Fruit fly (Drosophila melanogaster): Measurements from ENCODE around the gene CG4597.

CG4597 gene

DNA sequence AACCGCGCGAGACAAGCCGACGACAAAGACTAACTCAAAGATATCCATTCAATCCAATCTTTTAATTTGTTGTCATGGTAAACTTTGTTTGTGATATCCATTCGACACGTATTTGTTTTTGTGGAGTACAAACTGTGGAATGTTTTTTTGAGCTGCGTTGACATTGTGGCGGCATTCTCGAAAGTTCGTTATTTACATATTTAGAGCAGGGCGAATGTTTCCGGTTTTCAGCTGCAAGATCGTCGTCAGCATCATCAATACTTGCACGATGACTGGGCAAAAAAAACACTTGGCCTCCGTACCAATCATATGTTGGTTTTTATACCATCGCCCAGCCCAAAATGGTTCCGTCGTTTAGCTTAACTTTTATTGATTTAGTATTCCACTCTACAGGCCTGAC is 1.2 kb downstream of the CG4597 start:
- TF ChIP-seq salr (GFP tag; optimal IDR thresholded peaks at IDR 0.05) (no peak), esn (GFP tag; optimal IDR thresholded peaks at IDR 0.05) (no peak), acj6 (GFP tag; optimal IDR thresholded peaks at IDR 0.05) (no peak), CG1621 (tag; optimal IDR thresholded peaks at IDR 0.05) (no peak), Blimp-1 (GFP tag; optimal IDR thresholded peaks at IDR 0.05) (no peak), CG16779 (tag; optimal IDR thresholded peaks at IDR 0.05) (no peak), CG3032 (tag; optimal IDR thresholded peaks at IDR 0.05) (no peak), Hr39 (GFP tag; optimal IDR thresholded peaks at IDR 0.05) (no peak), CG11902 (GFP tag; optimal IDR thresholded peaks at IDR 0.05) (no peak), achi (GFP tag; optimal IDR thresholded peaks at IDR 0.05) (no peak), dac (GFP tag; optimal IDR thresholded peaks at IDR 0.05) (no peak), CG8319 (GFP tag; optimal IDR thresholded peaks at IDR 0.05) (no peak), Sox14 (GFP tag; optimal IDR thresholded peaks at IDR 0.05) (no peak), CG10669 (GFP tag; optimal IDR thresholded peaks at IDR 0.05) (no peak)

dm6 chr3L:5131245-5131644 is 1.9 kb downstream of the CG4597 start, which contains the start of gene CG15212:
TSS of gene CG15212 (plus strand) at chr3L:5131545.
- TF ChIP-seq Blimp-1 (GFP tag; optimal IDR thresholded peaks at IDR 0.05) (no peak), Eip78C (GFP tag) (peak; percentile 15), Ets96B (tag; optimal IDR thresholded peaks at IDR 0.05) (no peak)

DNA sequence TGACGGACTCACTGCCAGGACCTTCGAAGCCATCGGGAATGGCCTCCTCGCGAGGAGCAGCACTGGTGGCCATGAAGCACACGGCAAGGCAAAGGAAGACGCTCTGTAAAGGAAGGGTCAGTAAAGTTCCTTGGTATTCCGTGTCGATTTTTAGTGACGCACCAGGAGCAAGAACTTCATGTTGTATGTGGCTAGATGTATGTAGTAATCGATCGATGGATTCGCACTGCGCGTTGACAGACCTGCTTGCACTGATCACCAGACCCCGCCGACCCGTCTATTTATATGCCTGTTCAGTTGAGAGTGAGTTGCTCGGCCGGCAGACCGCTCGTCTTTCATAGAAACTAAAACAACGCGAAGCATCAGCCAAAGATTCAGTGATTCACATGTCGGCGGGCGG is 3.7 kb downstream of the CG4597 start, which contains the start of gene CG15213:
CG15213 (minus strand) TSS at position 255 of the 400 bp plus-strand sequence.
- no peak for TF ChIP-seq CG7368 (GFP tag; optimal IDR thresholded peaks at IDR 0.05)
- TF ChIP-seq Eip78C (GFP tag): peak; percentile 2
- TF ChIP-seq CG6163 (GFP tag; IDR thresholded peaks at IDR 0.05): 0 out of 3 replicates have a peak, but pooled peaks have one; percentile 16
- TF ChIP-seq ss (GFP tag; optimal IDR thresholded peaks at IDR 0.05): peak; percentile 13 to 47

dm6 chr3L:5133704-5134430 is 4.6 kb downstream of the CG4597 start, which contains the start of gene Yod1:
TSS of gene Yod1 (plus strand) at chr3L:5133871.
- TF ChIP-seq CG4318 (GFP tag; optimal IDR thresholded peaks at IDR 0.05) (no peak), pdm3 (GFP tag; optimal IDR thresholded peaks at IDR 0.05) (no peak), Eip75B (GFP tag; optimal IDR thresholded peaks at IDR 0.05) (no peak), Lpt (GFP tag; optimal IDR thresholded peaks at IDR 0.05) (no peak), CG11294 (GFP tag; IDR thresholded peaks at IDR 0.05) (no peak), net (GFP tag; optimal IDR thresholded peaks at IDR 0.05) (no peak), svp (GFP tag) (peak; percentile 94), CG16779 (tag; optimal IDR thresholded peaks at IDR 0.05) (no peak), Sox102F (GFP tag; optimal IDR thresholded peaks at IDR 0.05) (no peak), CG6854 (GFP tag; optimal IDR thresholded peaks at IDR 0.05) (no peak), CG3919 (GFP tag; optimal IDR thresholded peaks at IDR 0.05) (no peak), Gug (GFP tag; IDR thresholded peaks at IDR 0.05) (no peak), CG8119 (GFP tag; IDR thresholded peaks at IDR 0.05) (no peak; the same call in 2 of the 3 replicates), CG11902 (GFP tag; optimal IDR thresholded peaks at IDR 0.05) (no peak), CG8319 (GFP tag; optimal IDR thresholded peaks at IDR 0.05) (no peak), ss (GFP tag; optimal IDR thresholded peaks at IDR 0.05) (no peak), dsx (GFP tag; optimal IDR thresholded peaks at IDR 0.05; ENCODE audit: poor library complexity, severe bottlenecking) (peak; percentile 32), CG1621 (tag; optimal IDR thresholded peaks at IDR 0.05) (no peak), CG6808 (GFP tag; optimal IDR thresholded peaks at IDR 0.05) (no peak), CG11762 (GFP tag; optimal IDR thresholded peaks at IDR 0.05; ENCODE audit: insufficient read depth) (no peak), salr (GFP tag; optimal IDR thresholded peaks at IDR 0.05) (no peak), Smox (GFP tag; optimal IDR thresholded peaks at IDR 0.05) (peak; percentile 23), dac (GFP tag; optimal IDR thresholded peaks at IDR 0.05) (no peak), CG10631 (GFP tag; optimal IDR thresholded peaks at IDR 0.05) (no peak), Ets21C (GFP tag; optimal IDR thresholded peaks at IDR 0.05) (no peak), acj6 (GFP tag; optimal IDR thresholded peaks at IDR 0.05) (no peak), CG32006 (GFP tag; optimal IDR thresholded peaks at IDR 0.05) (no peak), achi (GFP tag; optimal IDR thresholded peaks at IDR 0.05) (no peak), CG34406 (GFP tag; optimal IDR thresholded peaks at IDR 0.05) (no peak), lz (GFP tag; optimal IDR thresholded peaks at IDR 0.05) (no peak), fkh (GFP tag; optimal IDR thresholded peaks at IDR 0.05) (peak; percentile 65), vri (GFP tag; optimal IDR thresholded peaks at IDR 0.05) (no peak), Sox14 (GFP tag; optimal IDR thresholded peaks at IDR 0.05) (peak; percentile 10), Eip78C (GFP tag) (peak; percentile 54), Hr39 (GFP tag; optimal IDR thresholded peaks at IDR 0.05) (no peak), Eip93F (GFP tag; optimal IDR thresholded peaks at IDR 0.05) (no peak)
